Fruit fly (Drosophila melanogaster) whole organism, wandering third instar larva: Measurements from ENCODE around the gene CG14835.

Experiments used
- CrebA ChIP-seq: fragments of 200-800 bp; sonication (Bioruptor generic); optimal IDR thresholded peaks from 2 replicates; lab custom pipeline; 2016; ENCODE audit warnings: missing biosample characterization, mild to moderate bottlenecking, missing genetic modification characterization, borderline replicate concordance
- Hnf4 ChIP-seq: fragments of 200-800 bp; sonication (Bioruptor generic); optimal IDR thresholded peaks from 2 replicates; lab custom pipeline; 2016; ENCODE audit warnings: missing biosample characterization, mild to moderate bottlenecking, missing genetic modification characterization
- Myc ChIP-seq: fragments of >200 bp; optimal IDR thresholded peaks from 2 replicates; lab custom pipeline; 2017
- OdsH ChIP-seq: fragments of 200-800 bp; sonication (Bioruptor generic); optimal IDR thresholded peaks from 2 replicates; lab custom pipeline; 2016; ENCODE audit warnings: missing biosample characterization, mild to moderate bottlenecking, missing genetic modification characterization
- br ChIP-seq: fragments of 200-800 bp; sonication (Bioruptor generic); optimal IDR thresholded peaks from 2 replicates; lab custom pipeline; 2016; ENCODE audit warnings: missing biosample characterization, missing genetic modification characterization
- fru ChIP-seq: fragments of 200-800 bp; sonication (Bioruptor generic); optimal IDR thresholded peaks from 3 replicates; lab custom pipeline; 2016; ENCODE audit warnings: missing biosample characterization, mild to moderate bottlenecking, missing genetic modification characterization
- psq ChIP-seq: fragments of 200-800 bp; sonication (Bioruptor generic); optimal IDR thresholded peaks from 3 replicates; lab custom pipeline; 2017; ENCODE audit warnings: missing biosample characterization, mild to moderate bottlenecking, missing genetic modification characterization, moderate library complexity

- no peak for TF ChIP-seq Hnf4 (GFP tag; lab: Kevin White, UChicago)
- no peak for TF ChIP-seq OdsH (GFP tag; lab: Kevin White, UChicago)
- TF ChIP-seq fru (GFP tag; lab: Kevin White, UChicago) = no peak
- TF ChIP-seq psq (GFP tag; lab: Kevin White, UChicago) = no peak
- TF ChIP-seq CrebA (GFP tag; lab: Kevin White, UChicago) = no peak
- no peak for TF ChIP-seq br
- TF ChIP-seq Myc = no peak
Observed at dm6 chr3L:7390004-7390403, 47.3 kb downstream of the CG14835 start.
